ENCODE assay signal across 1 fruit fly cellular context in genomic region chr2L:16487571-16488276, dm6.
TF ChIP-seq lines count a peak whose summit lies in the region.

Gene Nepl8 (plus strand): TSS chr2L:16488148.

TF ChIP-seq in whole organism, embryonic, 481 proteins besides CTCF, POLR2A, EP300 and RAD21 (continued from another document and continues in another):
- TF ChIP-seq nerfin-1 (tag; optimal IDR thresholded peaks at IDR 0.05; lab: Kevin White, UChicago) (no peak), eve (GFP tag; optimal IDR thresholded peaks at IDR 0.05; lab: Kevin White, UChicago) (peak in 1 of 2 experiments; percentile 13), Hr39 (optimal IDR thresholded peaks at IDR 0.05; lab: Kevin White, UChicago) (no peak), gem (tag; optimal IDR thresholded peaks at IDR 0.05; lab: Kevin White, UChicago) (peak; percentile 4), ro (GFP tag; IDR thresholded peaks at IDR 0.05; lab: Robert Waterston, UW) (no peak), CG10462 (GFP tag; optimal IDR thresholded peaks at IDR 0.05; lab: Kevin White, UChicago) (no peak), Ravus (GFP tag; IDR thresholded peaks at IDR 0.05; lab: Robert Waterston, UW) (no peak), CG12104 (GFP tag; optimal IDR thresholded peaks at IDR 0.05; lab: Kevin White, UChicago) (no peak), chm (GFP tag; IDR thresholded peaks at IDR 0.05; lab: Robert Waterston, UW) (no peak), CG7963 (GFP tag; IDR thresholded peaks at IDR 0.05; lab: Robert Waterston, UW; ENCODE audit: partially characterized antibody) (no peak), H2.0 (GFP tag; IDR thresholded peaks at IDR 0.05; lab: Robert Waterston, UW) (no peak), Hand (GFP tag; optimal IDR thresholded peaks at IDR 0.05; lab: Kevin White, UChicago) (no peak), tx (GFP tag; optimal IDR thresholded peaks at IDR 0.05; lab: Kevin White, UChicago) (peak; percentile 20), lmd (GFP tag; IDR thresholded peaks at IDR 0.05; lab: Robert Waterston, UW) (no peak), CG9932 (GFP tag; IDR thresholded peaks at IDR 0.05; lab: Robert Waterston, UW) (peak; percentile 49), Oli (tag; optimal IDR thresholded peaks at IDR 0.05; lab: Kevin White, UChicago) (no peak), CG10366 (GFP tag; IDR thresholded peaks at IDR 0.05; lab: Robert Waterston, UW) (no peak), MBD-R2 (GFP tag; IDR thresholded peaks at IDR 0.05; lab: Robert Waterston, UW) (peak; percentile 45), Ptx1 (GFP tag; IDR thresholded peaks at IDR 0.05; lab: Robert Waterston, UW) (0 out of 2 replicates have a peak, but pooled peaks have one; percentile 5), salm (tag; optimal IDR thresholded peaks at IDR 0.05; lab: Kevin White, UChicago) (no peak), Side (GFP tag; optimal IDR thresholded peaks at IDR 0.05; lab: Kevin White, UChicago) (peak; percentile 31), stc (GFP tag; IDR thresholded peaks at IDR 0.05; lab: Robert Waterston, UW) (no peak), ham (GFP tag; IDR thresholded peaks at IDR 0.05; lab: Robert Waterston, UW) (no peak), CG16815 (GFP tag; optimal IDR thresholded peaks at IDR 0.05; lab: Kevin White, UChicago) (no peak), H15 (GFP tag; IDR thresholded peaks at IDR 0.05; lab: Robert Waterston, UW) (no peak), tin (GFP tag; optimal IDR thresholded peaks at IDR 0.05; lab: Kevin White, UChicago) (no peak), CG17359 (tag; optimal IDR thresholded peaks at IDR 0.05; lab: Kevin White, UChicago) (peak; percentile 57), vvl (GFP tag; IDR thresholded peaks at IDR 0.05; lab: Robert Waterston, UW) (peak; percentile 68), HmgZ (tag; optimal IDR thresholded peaks at IDR 0.05; lab: Kevin White, UChicago) (peak; percentile 83), E2f1 (GFP tag; IDR thresholded peaks at IDR 0.05; lab: Robert Waterston, UW) (no peak), CG4328 (GFP tag; optimal IDR thresholded peaks at IDR 0.05; lab: Kevin White, UChicago) (no peak), bowl (GFP tag; IDR thresholded peaks at IDR 0.05; lab: Robert Waterston, UW) (no peak), B-H2 (GFP tag; optimal IDR thresholded peaks at IDR 0.05; lab: Kevin White, UChicago) (peak; percentile 39), ap (GFP tag; IDR thresholded peaks at IDR 0.05; lab: Robert Waterston, UW) (no peak), dan (GFP tag; IDR thresholded peaks at IDR 0.05; lab: Robert Waterston, UW) (no peak), CG2202 (tag; optimal IDR thresholded peaks at IDR 0.05; lab: Kevin White, UChicago) (no peak), CG11560 (tag; IDR thresholded peaks at IDR 0.05; lab: Robert Waterston, UW) (no peak), HLH3B (GFP tag; IDR thresholded peaks at IDR 0.05; lab: Robert Waterston, UW) (no peak), dmrt11E (tag; optimal IDR thresholded peaks at IDR 0.05; lab: Kevin White, UChicago) (no peak), CG6272 (GFP tag; IDR thresholded peaks at IDR 0.05; lab: Robert Waterston, UW) (peak; percentile 57; the same call in 1 of the 2 replicates), CG6175 (GFP tag; IDR thresholded peaks at IDR 0.05; lab: Robert Waterston, UW) (no peak), CG2875 (GFP tag; optimal IDR thresholded peaks at IDR 0.05; lab: Kevin White, UChicago) (no peak), hkb (optimal IDR thresholded peaks at IDR 0.05; lab: Kevin White, UChicago) (no peak), hkb (GFP tag; IDR thresholded peaks at IDR 0.05; lab: Robert Waterston, UW) (peak; percentile 41; the same call in 1 of the 2 replicates), caup (GFP tag; optimal IDR thresholded peaks at IDR 0.05; lab: Kevin White, UChicago; ENCODE audit: severe bottlenecking) (no peak), trem (tag; optimal IDR thresholded peaks at IDR 0.05; lab: Kevin White, UChicago) (peak; percentile 64), gsb (GFP tag; IDR thresholded peaks at IDR 0.05; lab: Robert Waterston, UW) (no peak), Mes4 (GFP tag; optimal IDR thresholded peaks at IDR 0.05; lab: Kevin White, UChicago) (no peak), grn (GFP tag; optimal IDR thresholded peaks at IDR 0.05; lab: Kevin White, UChicago) (no peak), CG10274 (GFP tag; optimal IDR thresholded peaks at IDR 0.05; lab: Kevin White, UChicago) (no peak), ind (GFP tag; optimal IDR thresholded peaks at IDR 0.05; lab: Kevin White, UChicago) (peak; percentile 20), hth (optimal IDR thresholded peaks at IDR 0.05; lab: Kevin White, UChicago) (no peak), CG14014 (GFP tag; IDR thresholded peaks at IDR 0.05; lab: Robert Waterston, UW) (peak; percentile 35; the same call in 1 of the 2 replicates), CG8290 (GFP tag; optimal IDR thresholded peaks at IDR 0.05; lab: Kevin White, UChicago) (peak; percentile 40), CG8290 (tag; optimal IDR thresholded peaks at IDR 0.05; lab: Kevin White, UChicago) (peak in 1 of 2 experiments; percentile 86), CG9876 (GFP tag; optimal IDR thresholded peaks at IDR 0.05; lab: Kevin White, UChicago) (no peak), CG7987 (GFP tag; optimal IDR thresholded peaks at IDR 0.05; lab: Kevin White, UChicago) (peak; percentile 40), hb (GFP tag; IDR thresholded peaks at IDR 0.05; lab: Robert Waterston, UW; ENCODE audit: partially characterized antibody) (no peak), Rfx (GFP tag; IDR thresholded peaks at IDR 0.05; lab: Robert Waterston, UW) (peak; percentile 69), D19B (GFP tag; optimal IDR thresholded peaks at IDR 0.05; lab: Kevin White, UChicago) (no peak), tio (GFP tag; optimal IDR thresholded peaks at IDR 0.05; lab: Kevin White, UChicago) (no peak), sisA (GFP tag; IDR thresholded peaks at IDR 0.05; lab: Robert Waterston, UW) (peak; percentile 38; the same call in 1 of the 2 replicates), CG18262 (tag; optimal IDR thresholded peaks at IDR 0.05; lab: Kevin White, UChicago) (peak; percentile 3), otp (GFP tag; IDR thresholded peaks at IDR 0.05; lab: Robert Waterston, UW) (no peak), cas (GFP tag; IDR thresholded peaks at IDR 0.05; lab: Robert Waterston, UW) (no peak), Chrac-16 (GFP tag; optimal IDR thresholded peaks at IDR 0.05; lab: Kevin White, UChicago) (no peak), CG13296 (GFP tag; optimal IDR thresholded peaks at IDR 0.05; lab: Kevin White, UChicago) (no peak), az2 (GFP tag; optimal IDR thresholded peaks at IDR 0.05; lab: Kevin White, UChicago) (no peak), CG10147 (GFP tag; optimal IDR thresholded peaks at IDR 0.05; lab: Kevin White, UChicago) (peak; percentile 1), Taf1 (GFP tag; IDR thresholded peaks at IDR 0.05; lab: Robert Waterston, UW) (no peak), Poxn (GFP tag; IDR thresholded peaks at IDR 0.05; lab: Robert Waterston, UW) (no peak), zen2 (GFP tag; IDR thresholded peaks at IDR 0.05; lab: Robert Waterston, UW; ENCODE audit: partially characterized antibody) (no peak), CG18011 (GFP tag; optimal IDR thresholded peaks at IDR 0.05; lab: Kevin White, UChicago) (peak; percentile 100), CHES-1-like (GFP tag; optimal IDR thresholded peaks at IDR 0.05; lab: Kevin White, UChicago) (peak; percentile 33), CG10267 (tag; optimal IDR thresholded peaks at IDR 0.05; lab: Kevin White, UChicago) (peak; percentile 56), CG34224 (GFP tag; IDR thresholded peaks at IDR 0.05; lab: Robert Waterston, UW; ENCODE audit: partially characterized antibody) (no peak), crc (GFP tag; optimal IDR thresholded peaks at IDR 0.05; lab: Kevin White, UChicago) (no peak), Atf-2 (GFP tag; optimal IDR thresholded peaks at IDR 0.05; lab: Kevin White, UChicago) (no peak), al (GFP tag; IDR thresholded peaks at IDR 0.05; lab: Robert Waterston, UW) (no peak), CG11504 (tag; optimal IDR thresholded peaks at IDR 0.05; lab: Kevin White, UChicago) (peak; percentile 80), sim (GFP tag; IDR thresholded peaks at IDR 0.05; lab: Robert Waterston, UW) (no peak), CG6791 (GFP tag; IDR thresholded peaks at IDR 0.05; lab: Robert Waterston, UW; ENCODE audit: partially characterized antibody) (peak; percentile 19; the same call in 2 of the 3 replicates), CG14965 (GFP tag; optimal IDR thresholded peaks at IDR 0.05; lab: Kevin White, UChicago; ENCODE audit: borderline replicate concordance) (no peak), MESR4 (GFP tag; optimal IDR thresholded peaks at IDR 0.05; lab: Kevin White, UChicago) (no peak), D (optimal IDR thresholded peaks at IDR 0.05; lab: Kevin White, UChicago) (no peak), D (GFP tag; optimal IDR thresholded peaks at IDR 0.05; lab: Kevin White, UChicago) (no peak), unc-4 (GFP tag; IDR thresholded peaks at IDR 0.05; lab: Robert Waterston, UW; ENCODE audit: partially characterized antibody) (no peak), her (GFP tag; optimal IDR thresholded peaks at IDR 0.05; lab: Kevin White, UChicago) (peak; percentile 31), tap (tag; optimal IDR thresholded peaks at IDR 0.05; lab: Kevin White, UChicago) (no peak), pho (GFP tag; optimal IDR thresholded peaks at IDR 0.05; lab: Kevin White, UChicago) (no peak), HmgD (GFP tag; optimal IDR thresholded peaks at IDR 0.05; lab: Kevin White, UChicago) (peak; percentile 92), CG1647 (GFP tag; optimal IDR thresholded peaks at IDR 0.05; lab: Kevin White, UChicago) (peak; percentile 7), Stat92E (GFP tag; optimal IDR thresholded peaks at IDR 0.05; lab: Kevin White, UChicago) (peak in 1 of 3 experiments; percentile 39), CG12659 (GFP tag; optimal IDR thresholded peaks at IDR 0.05; lab: Kevin White, UChicago) (peak; percentile 49), Ssrp (tag; optimal IDR thresholded peaks at IDR 0.05; lab: Kevin White, UChicago) (no peak), sna (GFP tag; IDR thresholded peaks at IDR 0.05; lab: Robert Waterston, UW; ENCODE audit: partially characterized antibody) (no peak), CG18619 (GFP tag; optimal IDR thresholded peaks at IDR 0.05; lab: Kevin White, UChicago) (no peak), Adf1 (GFP tag; IDR thresholded peaks at IDR 0.05; lab: Robert Waterston, UW) (no peak), CG2129 (GFP tag; IDR thresholded peaks at IDR 0.05; lab: Robert Waterston, UW; ENCODE audit: partially characterized antibody) (no peak), wdn (GFP tag; IDR thresholded peaks at IDR 0.05; lab: Robert Waterston, UW) (no peak), CG3838 (GFP tag; optimal IDR thresholded peaks at IDR 0.05; lab: Kevin White, UChicago) (no peak), HLH54F (GFP tag; optimal IDR thresholded peaks at IDR 0.05; lab: Kevin White, UChicago) (peak; percentile 45), CG9215 (GFP tag; IDR thresholded peaks at IDR 0.05; lab: Robert Waterston, UW) (no peak), CG17802 (tag; optimal IDR thresholded peaks at IDR 0.05; lab: Kevin White, UChicago) (no peak), Mad (GFP tag; optimal IDR thresholded peaks at IDR 0.05; lab: Kevin White, UChicago) (peak; percentile 27), CG11093 (GFP tag; IDR thresholded peaks at IDR 0.05; lab: Robert Waterston, UW) (no peak), CG11456 (GFP tag; IDR thresholded peaks at IDR 0.05; lab: Robert Waterston, UW) (no peak), CG30020 (tag; optimal IDR thresholded peaks at IDR 0.05; lab: Kevin White, UChicago) (no peak), lab (GFP tag; optimal IDR thresholded peaks at IDR 0.05; lab: Kevin White, UChicago) (no peak), CG6254 (GFP tag; optimal IDR thresholded peaks at IDR 0.05; lab: Kevin White, UChicago) (no peak), stwl (tag; optimal IDR thresholded peaks at IDR 0.05; lab: Kevin White, UChicago) (peak; percentile 96), CG14710 (tag; optimal IDR thresholded peaks at IDR 0.05; lab: Kevin White, UChicago) (peak; percentile 74), jing (GFP tag; optimal IDR thresholded peaks at IDR 0.05; lab: Kevin White, UChicago) (peak; percentile 67), CG10209 (GFP tag; optimal IDR thresholded peaks at IDR 0.05; lab: Kevin White, UChicago) (no peak), nom (GFP tag; optimal IDR thresholded peaks at IDR 0.05; lab: Kevin White, UChicago) (peak; percentile 71), Hmx (GFP tag; optimal IDR thresholded peaks at IDR 0.05; lab: Kevin White, UChicago) (no peak), mld (GFP tag; IDR thresholded peaks at IDR 0.05; lab: Robert Waterston, UW; ENCODE audit: partially characterized antibody) (no peak), nmo (GFP tag; optimal IDR thresholded peaks at IDR 0.05; lab: Kevin White, UChicago) (peak; percentile 74), gcm2 (GFP tag; optimal IDR thresholded peaks at IDR 0.05; lab: Kevin White, UChicago) (no peak), CG1792 (GFP tag; optimal IDR thresholded peaks at IDR 0.05; lab: Kevin White, UChicago) (no peak), grau (tag; optimal IDR thresholded peaks at IDR 0.05; lab: Kevin White, UChicago) (peak; percentile 32), CG5180 (GFP tag; optimal IDR thresholded peaks at IDR 0.05; lab: Kevin White, UChicago) (no peak), Oaz (GFP tag; IDR thresholded peaks at IDR 0.05; lab: Robert Waterston, UW) (no peak), Kr (GFP tag; optimal IDR thresholded peaks at IDR 0.05; lab: Kevin White, UChicago) (no peak), nerfin-2 (GFP tag; IDR thresholded peaks at IDR 0.05; lab: Robert Waterston, UW; ENCODE audit: partially characterized antibody) (no peak), ftz-f1 (GFP tag; optimal IDR thresholded peaks at IDR 0.05; lab: Kevin White, UChicago) (no peak), Usf (GFP tag; optimal IDR thresholded peaks at IDR 0.05; lab: Kevin White, UChicago) (no peak), lola (GFP tag; optimal IDR thresholded peaks at IDR 0.05; lab: Kevin White, UChicago) (peak in 1 of 3 experiments; percentile 16), CG13775 (GFP tag; optimal IDR thresholded peaks at IDR 0.05; lab: Kevin White, UChicago) (no peak), Meics (GFP tag; optimal IDR thresholded peaks at IDR 0.05; lab: Kevin White, UChicago) (no peak), sd (tag; optimal IDR thresholded peaks at IDR 0.05; lab: Kevin White, UChicago) (no peak), Gug (GFP tag; IDR thresholded peaks at IDR 0.05; lab: Robert Waterston, UW) (peak; percentile 24; the same call in 1 of the 4 replicates), CG12942 (GFP tag; optimal IDR thresholded peaks at IDR 0.05; lab: Kevin White, UChicago) (peak; percentile 39), CG15601 (tag; optimal IDR thresholded peaks at IDR 0.05; lab: Kevin White, UChicago) (peak; percentile 45), CG1603 (tag; optimal IDR thresholded peaks at IDR 0.05; lab: Kevin White, UChicago) (peak; percentile 89), bigmax (GFP tag; optimal IDR thresholded peaks at IDR 0.05; lab: Kevin White, UChicago) (no peak)
